Fruit fly (Drosophila melanogaster): ENCODE measurements around the gene CG46244.

DNA sequence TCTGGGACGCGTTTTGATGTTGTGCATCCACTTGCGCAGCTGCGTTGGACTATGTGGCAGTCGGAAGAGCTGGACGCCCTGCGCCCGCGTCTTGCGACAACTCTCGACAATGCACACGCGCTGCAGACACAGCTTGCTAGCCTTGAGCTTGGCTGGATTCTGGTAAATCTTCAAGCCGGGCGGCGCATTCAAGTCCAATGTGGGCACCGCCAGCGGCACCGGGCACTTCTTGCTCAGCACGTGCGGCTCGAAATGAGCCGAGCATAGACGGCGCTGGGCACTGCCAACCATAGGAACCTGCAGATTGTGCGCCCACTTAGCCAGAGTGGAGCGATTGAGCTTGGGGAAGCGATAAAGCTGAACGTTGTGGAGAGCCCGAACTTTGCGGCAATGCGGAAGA is 144.2 kb downstream of the CG46244 start:
- TF ChIP-seq Hr96 (GFP tag; optimal IDR thresholded peaks at IDR 0.05) (no peak), CG14711 (tag; optimal IDR thresholded peaks at IDR 0.05) (no peak), CG5204 (GFP tag; optimal IDR thresholded peaks at IDR 0.05) (no peak), Crg-1 (GFP tag; optimal IDR thresholded peaks at IDR 0.05) (no peak), CG33017 (tag; optimal IDR thresholded peaks at IDR 0.05) (no peak), CG11617 (GFP tag; optimal IDR thresholded peaks at IDR 0.05) (no peak), kay (GFP tag; ENCODE audit: borderline replicate concordance) (no peak), CG7045 (GFP tag; optimal IDR thresholded peaks at IDR 0.05) (no peak), cic (GFP tag; optimal IDR thresholded peaks at IDR 0.05) (no peak), Clk (GFP tag; optimal IDR thresholded peaks at IDR 0.05) (no peak), CG1620 (GFP tag; optimal IDR thresholded peaks at IDR 0.05) (no peak), cnc (optimal IDR thresholded peaks at IDR 0.05) (no peak)

Data from whole organism, adult.